Fruit fly (Drosophila melanogaster): Measurements from ENCODE around the gene cysu.

Gene cysu

dm6 chr3R:17425417-17425915 lies at the start of gene cysu:
TSS of gene cysu (plus strand) at chr3R:17425768.
- TF ChIP-seq rn (GFP tag; IDR thresholded peaks at IDR 0.05) (no peak), EcR (GFP tag; optimal IDR thresholded peaks at IDR 0.05) (no peak), CG10348 (GFP tag; IDR thresholded peaks at IDR 0.05) (no peak), CG14655 (GFP tag; optimal IDR thresholded peaks at IDR 0.05) (no peak)

dm6 chr3R:17377503-17377902 lies 48.1 kb upstream of the cysu start:
- peak; percentile 90 for TF ChIP-seq EcR (GFP tag; optimal IDR thresholded peaks at IDR 0.05)
- TF ChIP-seq Pif1B (GFP tag; optimal IDR thresholded peaks at IDR 0.05) = no peak
- TF ChIP-seq CG8159 (tag; optimal IDR thresholded peaks at IDR 0.05) = no peak
- peak; percentile 50; the same call in 1 of the 3 replicates for TF ChIP-seq CG4496 (GFP tag; IDR thresholded peaks at IDR 0.05)

dm6 chr3R:17379051-17379450 lies 46.5 kb upstream of the cysu start:
- TF ChIP-seq CG34367 (tag; optimal IDR thresholded peaks at IDR 0.05) (no peak), CG17806 (tag; optimal IDR thresholded peaks at IDR 0.05) (peak; percentile 12), Pif1A (GFP tag; optimal IDR thresholded peaks at IDR 0.05) (no peak), CG8159 (tag; optimal IDR thresholded peaks at IDR 0.05) (peak; percentile 37), CG9948 (tag; optimal IDR thresholded peaks at IDR 0.05) (no peak)

- no peak for TF ChIP-seq CG8159 (tag; optimal IDR thresholded peaks at IDR 0.05)
- no peak for TF ChIP-seq CG14655 (GFP tag; optimal IDR thresholded peaks at IDR 0.05)
- TF ChIP-seq EcR (GFP tag; optimal IDR thresholded peaks at IDR 0.05) = peak; percentile 81
- TF ChIP-seq rn (GFP tag; IDR thresholded peaks at IDR 0.05) = no peak
- TF ChIP-seq fd96Ca (GFP tag; IDR thresholded peaks at IDR 0.05) = no peak
Measured at dm6 chr3R:17379742-17380141, 45.8 kb upstream of the cysu start, which contains the start of gene lute. TSS of gene lute (plus strand) at chr3R:17379944.

- TF ChIP-seq Pif1B (GFP tag; optimal IDR thresholded peaks at IDR 0.05) (no peak), Snoo (tag; optimal IDR thresholded peaks at IDR 0.05) (no peak), CG8159 (tag; optimal IDR thresholded peaks at IDR 0.05) (no peak), CG32121 (GFP tag; IDR thresholded peaks at IDR 0.05) (no peak), Pif1A (GFP tag; optimal IDR thresholded peaks at IDR 0.05) (no peak), D1 (tag; optimal IDR thresholded peaks at IDR 0.05) (no peak), CG4496 (GFP tag; IDR thresholded peaks at IDR 0.05) (no peak), CG9948 (tag; optimal IDR thresholded peaks at IDR 0.05) (no peak), CG14655 (GFP tag; optimal IDR thresholded peaks at IDR 0.05) (no peak), CG15710 (tag; optimal IDR thresholded peaks at IDR 0.05) (no peak), Ets98B (GFP tag; IDR thresholded peaks at IDR 0.05) (no peak), fd96Ca (GFP tag; IDR thresholded peaks at IDR 0.05) (no peak), CG34367 (tag; optimal IDR thresholded peaks at IDR 0.05) (no peak), CG17806 (tag; optimal IDR thresholded peaks at IDR 0.05) (no peak), CG10348 (GFP tag; IDR thresholded peaks at IDR 0.05) (no peak), CG13204 (GFP tag; optimal IDR thresholded peaks at IDR 0.05) (no peak), EcR (GFP tag; optimal IDR thresholded peaks at IDR 0.05) (no peak)
Measured at dm6 chr3R:17381916-17382315, 43.7 kb upstream of the cysu start.

- TF ChIP-seq Ets98B (GFP tag; IDR thresholded peaks at IDR 0.05) (peak; percentile 61; the same call in 1 of the 2 replicates), CG8301 (tag; optimal IDR thresholded peaks at IDR 0.05) (no peak), CG9948 (tag; optimal IDR thresholded peaks at IDR 0.05) (no peak), CG13204 (GFP tag; optimal IDR thresholded peaks at IDR 0.05) (no peak), CG4496 (GFP tag; IDR thresholded peaks at IDR 0.05) (peak; percentile 74; the same call in 2 of the 3 replicates), CG12605 (GFP tag; IDR thresholded peaks at IDR 0.05) (peak; percentile 51), CG10348 (GFP tag; IDR thresholded peaks at IDR 0.05) (no peak), rn (GFP tag; IDR thresholded peaks at IDR 0.05) (no peak), Pif1B (GFP tag; optimal IDR thresholded peaks at IDR 0.05) (peak; percentile 4), Pif1A (GFP tag; optimal IDR thresholded peaks at IDR 0.05) (peak; percentile 25), EcR (GFP tag; optimal IDR thresholded peaks at IDR 0.05) (no peak), CG8159 (tag; optimal IDR thresholded peaks at IDR 0.05) (peak; percentile 42), gl (tag; optimal IDR thresholded peaks at IDR 0.05) (no peak), CG15710 (tag; optimal IDR thresholded peaks at IDR 0.05) (peak; percentile 14), CG32121 (GFP tag; IDR thresholded peaks at IDR 0.05) (0 out of 2 replicates have a peak, but pooled peaks have one; percentile 33), D1 (tag; optimal IDR thresholded peaks at IDR 0.05) (no peak), CG17806 (tag; optimal IDR thresholded peaks at IDR 0.05) (no peak), CG14655 (GFP tag; optimal IDR thresholded peaks at IDR 0.05) (peak; percentile 31), Snoo (tag; optimal IDR thresholded peaks at IDR 0.05) (peak; percentile 42), CG34367 (tag; optimal IDR thresholded peaks at IDR 0.05) (peak; percentile 42), fd96Ca (GFP tag; IDR thresholded peaks at IDR 0.05) (peak; percentile 68; the same call in 2 of the 3 replicates)
Measured at dm6 chr3R:17385329-17386019, 40.1 kb upstream of the cysu start.

All from whole organism, pupa.